Fruit fly (Drosophila melanogaster) whole organism, embryonic: ENCODE measurements around the gene CG13299.

Experiments
- Ada2b ChIP-seq: fragments of 200-800 bp; sonication (Bioruptor generic); IDR thresholded peaks from 2 replicates; pipeline ENCODE4 v1.3.6; 2022; ENCODE audit warnings: missing biosample characterization, missing genetic modification characterization
- Atf-2 ChIP-seq: fragments of 200-800 bp; sonication (Bioruptor generic); optimal IDR thresholded peaks from 2 replicates; lab custom pipeline; 2016; ENCODE audit warnings: missing biosample characterization, missing genetic modification characterization
- BtbVII ChIP-seq: fragments of 200-800 bp; sonication (Bioruptor generic); optimal IDR thresholded peaks from 3 replicates; lab custom pipeline; 2017; ENCODE audit warnings: missing biosample characterization, mild to moderate bottlenecking, missing genetic modification characterization
- CG10209 ChIP-seq: fragments of 200-800 bp; sonication (Bioruptor generic); optimal IDR thresholded peaks from 3 replicates; lab custom pipeline; 2017; ENCODE audit warnings: missing biosample characterization, mild to moderate bottlenecking, missing genetic modification characterization, missing genetic modification reagents
- CG10274 ChIP-seq: fragments of 200-800 bp; sonication (Bioruptor generic); optimal IDR thresholded peaks from 3 replicates; lab custom pipeline; 2017; ENCODE audit warnings: missing biosample characterization, mild to moderate bottlenecking, missing genetic modification characterization
- CG10431 ChIP-seq: fragments of 200-800 bp; sonication (Bioruptor generic); optimal IDR thresholded peaks from 3 replicates; lab custom pipeline; 2018; ENCODE audit warnings: missing biosample characterization, mild to moderate bottlenecking, missing genetic modification characterization
- CG1233 ChIP-seq: fragments of 200-800 bp; sonication (Bioruptor generic); optimal IDR thresholded peaks from 4 replicates; lab custom pipeline; 2018; ENCODE audit warnings: missing biosample characterization, mild to moderate bottlenecking, missing genetic modification characterization
- CG15011 ChIP-seq: fragments of 200-800 bp; sonication (Bioruptor generic); optimal IDR thresholded peaks from 3 replicates; lab custom pipeline; 2018; ENCODE audit warnings: missing biosample characterization, mild to moderate bottlenecking, missing genetic modification characterization
- CG1792 ChIP-seq: fragments of 200-800 bp; sonication (Bioruptor generic); optimal IDR thresholded peaks from 2 replicates; lab custom pipeline; 2016; ENCODE audit warnings: missing biosample characterization, missing genetic modification characterization
- CG4328 ChIP-seq: fragments of 200-800 bp; sonication (Bioruptor generic); optimal IDR thresholded peaks from 3 replicates; lab custom pipeline; 2017; ENCODE audit warnings: missing biosample characterization, missing genetic modification reagents, missing genetic modification characterization
- CG4424 ChIP-seq: fragments of 200-800 bp; sonication (Bioruptor generic); optimal IDR thresholded peaks from 3 replicates; lab custom pipeline; 2016; ENCODE audit warnings: missing biosample characterization, missing genetic modification characterization
- CG4707 ChIP-seq: fragments of 200-800 bp; sonication (Bioruptor generic); optimal IDR thresholded peaks from 2 replicates; lab custom pipeline; 2018; ENCODE audit warnings: missing biosample characterization, mild to moderate bottlenecking, missing genetic modification characterization, moderate library complexity
- CG7745 ChIP-seq: fragments of 200-800 bp; sonication (Bioruptor generic); optimal IDR thresholded peaks from 2 replicates; lab custom pipeline; 2018; ENCODE audit warnings: missing biosample characterization, mild to moderate bottlenecking, missing genetic modification characterization, moderate library complexity
- CG7987 ChIP-seq: fragments of 200-800 bp; sonication (Bioruptor generic); optimal IDR thresholded peaks from 2 replicates; lab custom pipeline; 2018; ENCODE audit warnings: missing biosample characterization, mild to moderate bottlenecking, missing genetic modification characterization, moderate library complexity
- CG8388 ChIP-seq: fragments of 200-800 bp; sonication (Bioruptor generic); optimal IDR thresholded peaks from 2 replicates; lab custom pipeline; 2019; ENCODE audit warnings: missing biosample characterization, mild to moderate bottlenecking, missing genetic modification characterization, moderate library complexity
- CG8765 ChIP-seq: fragments of 200-800 bp; sonication (Bioruptor generic); IDR thresholded peaks from 2 replicates; pipeline ENCODE4 v1.3.6; 2022; ENCODE audit warnings: missing biosample characterization, missing genetic modification characterization
- CG9876 ChIP-seq: fragments of 200-800 bp; sonication (Bioruptor generic); optimal IDR thresholded peaks from 2 replicates; lab custom pipeline; 2016; ENCODE audit warnings: missing biosample characterization, missing genetic modification characterization
- Drgx ChIP-seq: fragments of 200-800 bp; sonication (Bioruptor generic); IDR thresholded peaks from 2 replicates; pipeline ENCODE4 v1.3.6; 2022; ENCODE audit warnings: missing biosample characterization, missing genetic modification characterization
- H2.0 ChIP-seq: fragments of 200-800 bp; sonication (Bioruptor generic); IDR thresholded peaks from 2 replicates; pipeline ENCODE4 v1.3.6; 2022; ENCODE audit warnings: missing biosample characterization, missing genetic modification characterization
- HLH3B ChIP-seq: fragments of 200-800 bp; sonication (Bioruptor generic); IDR thresholded peaks from 2 replicates; pipeline ENCODE4 v1.3.6; 2022; ENCODE audit warnings: missing biosample characterization, missing genetic modification characterization
- HmgD ChIP-seq: fragments of 200-800 bp; sonication (Bioruptor generic); optimal IDR thresholded peaks from 3 replicates; lab custom pipeline; 2016; ENCODE audit warnings: missing biosample characterization, missing genetic modification characterization
- Hr39 ChIP-seq: fragments of >200 bp; optimal IDR thresholded peaks from 2 replicates; lab custom pipeline; 2017
- Hr51 ChIP-seq, 2 experiments: fragments of 200-800 bp; sonication (Bioruptor generic); optimal IDR thresholded peaks; 2 replicates in 1 of 2; 3 replicates in 1 of 2; lab custom pipeline; 2016 to 2018; ENCODE audit warnings: missing biosample characterization in 2 of 2, missing genetic modification characterization in 2 of 2, mild to moderate bottlenecking in 1 of 2, moderate library complexity in 1 of 2
- Pdp1 ChIP-seq, 2 experiments: fragments of 200-800 bp; sonication (Bioruptor generic); optimal IDR thresholded peaks; 3 replicates each; lab custom pipeline; 2016; ENCODE audit warnings: missing biosample characterization in 2 of 2, missing genetic modification characterization in 2 of 2, mild to moderate bottlenecking in 1 of 2, moderate library complexity in 1 of 2
- Sox100B ChIP-seq: fragments of 200-800 bp; sonication (Bioruptor generic); optimal IDR thresholded peaks from 3 replicates; lab custom pipeline; 2018; ENCODE audit warnings: missing biosample characterization, mild to moderate bottlenecking, missing genetic modification characterization
- Sox102F ChIP-seq: fragments of 200-800 bp; sonication (Bioruptor generic); optimal IDR thresholded peaks from 2 replicates; lab custom pipeline; 2018; ENCODE audit warnings: missing biosample characterization, mild to moderate bottlenecking, missing genetic modification characterization, moderate library complexity
- Trl ChIP-seq, 3 experiments: fragments of >200 bp in 2 of 3; fragments of 200-800 bp in 1 of 3; sonication (Bioruptor generic) in 1 of 3; optimal IDR thresholded peaks; 2 replicates in 1 of 3; 3 replicates in 2 of 3; lab custom pipeline; 2016 to 2017; ENCODE audit warnings: missing biosample characterization in 1 of 3, missing genetic modification characterization in 1 of 3
- Usf ChIP-seq: fragments of 200-800 bp; sonication (Bioruptor generic); optimal IDR thresholded peaks from 2 replicates; lab custom pipeline; 2017; ENCODE audit warnings: missing genotype, missing biosample characterization, missing genetic modification characterization
- ato ChIP-seq: fragments of 200-800 bp; sonication (Bioruptor generic); IDR thresholded peaks from 2 replicates; pipeline ENCODE4 v1.3.6; 2022; ENCODE audit warnings: missing biosample characterization, missing genetic modification characterization; ENCODE audit not compliant: partially characterized antibody
- corto ChIP-seq: fragments of 200-800 bp; sonication (Bioruptor generic); optimal IDR thresholded peaks from 2 replicates; lab custom pipeline; 2016; ENCODE audit warnings: missing biosample characterization, mild to moderate bottlenecking, missing genetic modification characterization, moderate library complexity
- crc ChIP-seq: fragments of 200-800 bp; sonication (Bioruptor generic); optimal IDR thresholded peaks from 2 replicates; lab custom pipeline; 2016; ENCODE audit warnings: missing biosample characterization, missing genetic modification characterization
- cwo ChIP-seq: fragments of 200-800 bp; sonication (Bioruptor generic); optimal IDR thresholded peaks from 3 replicates; lab custom pipeline; 2017; ENCODE audit warnings: missing biosample characterization, missing genetic modification characterization, mild to moderate bottlenecking, moderate library complexity, missing genetic modification reagents
- dimm ChIP-seq: fragments of 200-800 bp; sonication (Bioruptor generic); IDR thresholded peaks from 2 replicates; pipeline ENCODE4 v1.3.6; 2022; ENCODE audit warnings: missing biosample characterization, missing genetic modification characterization
- hkb ChIP-seq, 2 experiments: fragments of 200-800 bp in 1 of 2; fragments of >200 bp in 1 of 2; sonication (Bioruptor generic) in 1 of 2; IDR thresholded peaks in 1 of 2; optimal IDR thresholded peaks in 1 of 2; 2 replicates each; pipeline versions ENCODE4 v1.3.6 to Lab custom; 2017 to 2022; ENCODE audit warnings: missing biosample characterization in 1 of 2, missing genetic modification characterization in 1 of 2
- inv ChIP-seq: fragments of 200-800 bp; sonication (Bioruptor generic); IDR thresholded peaks from 2 replicates; pipeline ENCODE4 v1.3.6; 2022; ENCODE audit warnings: missing biosample characterization, missing genetic modification characterization; ENCODE audit not compliant: partially characterized antibody
- jumu ChIP-seq: fragments of 200-800 bp; sonication (Bioruptor generic); optimal IDR thresholded peaks from 3 replicates; lab custom pipeline; 2016; ENCODE audit warnings: missing biosample characterization, missing genetic modification characterization
- nmo ChIP-seq: fragments of 200-800 bp; sonication (Bioruptor generic); optimal IDR thresholded peaks from 2 replicates; lab custom pipeline; 2018; ENCODE audit warnings: missing biosample characterization, mild to moderate bottlenecking, missing genetic modification characterization, moderate library complexity
- onecut ChIP-seq: fragments of 200-800 bp; sonication (Bioruptor generic); IDR thresholded peaks from 2 replicates; pipeline ENCODE4 v1.3.6; 2022; ENCODE audit warnings: missing biosample characterization, missing genetic modification characterization
- ro ChIP-seq: fragments of 200-800 bp; sonication (Bioruptor generic); IDR thresholded peaks from 2 replicates; pipeline ENCODE4 v1.3.6; 2022; ENCODE audit warnings: missing biosample characterization, missing genetic modification characterization
- sc ChIP-seq, 3 experiments: fragments of >200 bp in 2 of 3; fragments of 200-800 bp in 1 of 3; sonication (Bioruptor generic) in 1 of 3; optimal IDR thresholded peaks; 2 replicates in 2 of 3; 3 replicates in 1 of 3; lab custom pipeline; 2017; ENCODE audit warnings: mild to moderate bottlenecking in 1 of 3, missing biosample characterization in 1 of 3, missing genetic modification characterization in 1 of 3, missing genetic modification reagents in 1 of 3
- scrt ChIP-seq: fragments of 200-800 bp; sonication (Bioruptor generic); optimal IDR thresholded peaks from 2 replicates; lab custom pipeline; 2018; ENCODE audit warnings: missing biosample characterization, mild to moderate bottlenecking, missing genetic modification characterization, moderate library complexity
- sens ChIP-seq: fragments of 200-800 bp; sonication (Bioruptor generic); peaks from one replicate; lab custom pipeline; 2016; ENCODE audit warnings: missing biosample characterization, missing genetic modification characterization
- sisA ChIP-seq: fragments of 200-800 bp; sonication (Bioruptor generic); IDR thresholded peaks from 2 replicates; pipeline ENCODE4 v1.3.6; 2022; ENCODE audit warnings: missing biosample characterization, missing genetic modification characterization
- sqz ChIP-seq: fragments of 200-800 bp; sonication (Bioruptor generic); optimal IDR thresholded peaks from 3 replicates; lab custom pipeline; 2018; ENCODE audit warnings: missing biosample characterization, mild to moderate bottlenecking, missing genetic modification characterization
- toy ChIP-seq: fragments of 200-800 bp; sonication (Bioruptor generic); IDR thresholded peaks from 2 replicates; pipeline ENCODE4 v1.3.6; 2022; ENCODE audit warnings: missing biosample characterization, missing genetic modification characterization
- trh ChIP-seq: fragments of 200-800 bp; sonication (Bioruptor generic); optimal IDR thresholded peaks from 2 replicates; lab custom pipeline; 2016; ENCODE audit warnings: missing biosample characterization, missing genetic modification characterization
- unc-4 ChIP-seq: fragments of 200-800 bp; sonication (Bioruptor generic); IDR thresholded peaks from 2 replicates; pipeline ENCODE4 v1.3.6; 2022; ENCODE audit warnings: missing biosample characterization, missing genetic modification characterization; ENCODE audit not compliant: partially characterized antibody
- usp ChIP-seq: fragments of >200 bp; optimal IDR thresholded peaks from 2 replicates; lab custom pipeline; 2017; ENCODE audit warnings: missing biosample characterization, missing genetic modification characterization
- vnd ChIP-seq: fragments of 200-800 bp; sonication (Bioruptor generic); IDR thresholded peaks from 3 replicates; pipeline ENCODE4 v1.3.6; 2022; ENCODE audit warnings: missing biosample characterization, missing genetic modification characterization; ENCODE audit not compliant: partially characterized antibody
- wor ChIP-seq: fragments of 200-800 bp; sonication (Bioruptor generic); IDR thresholded peaks from 2 replicates; pipeline ENCODE4 v1.3.6; 2022; ENCODE audit warnings: missing biosample characterization, missing genetic modification characterization

Gene CG13299

DNA sequence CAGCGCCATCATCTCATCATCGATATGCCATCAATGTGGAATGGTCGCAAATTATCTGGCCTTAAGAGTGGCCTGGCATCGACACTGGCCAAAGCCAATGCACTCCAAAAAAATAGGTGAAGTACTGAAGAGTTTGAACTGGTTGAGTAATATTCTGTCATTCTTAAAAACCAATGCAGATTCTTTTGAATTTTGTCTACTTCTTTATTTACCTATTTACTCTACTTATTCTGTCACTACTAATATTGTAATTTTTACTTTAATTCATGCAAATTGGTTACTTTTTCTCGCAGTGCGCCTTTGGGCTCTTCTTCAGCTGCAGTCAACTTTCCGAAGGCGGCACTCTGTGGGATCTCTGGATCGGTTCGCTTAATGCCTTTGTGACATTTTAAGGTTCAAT, 36.8 kb upstream of the CG13299 start (continued):
- TF ChIP-seq inv: no peak
- no peak for TF ChIP-seq HLH3B (GFP tag; lab: Robert Waterston, UW)
- peak; percentile 57 for TF ChIP-seq sens (GFP tag; lab: Kevin White, UChicago)
- TF ChIP-seq Drgx (GFP tag; lab: Robert Waterston, UW): no peak
- no peak for TF ChIP-seq CG4328 (GFP tag; lab: Kevin White, UChicago)
- TF ChIP-seq Sox102F (GFP tag; lab: Kevin White, UChicago): peak; percentile 40
- TF ChIP-seq CG7745: no peak
- TF ChIP-seq wor (GFP tag; lab: Robert Waterston, UW): no peak
- TF ChIP-seq onecut (GFP tag; lab: Robert Waterston, UW): no peak
- TF ChIP-seq CG10431 (GFP tag; lab: Kevin White, UChicago): no peak
- TF ChIP-seq Usf (GFP tag; lab: Kevin White, UChicago): no peak
- TF ChIP-seq trh (GFP tag; lab: Kevin White, UChicago): no peak
- peak; percentile 3 for TF ChIP-seq CG4424
- TF ChIP-seq CG8765 (GFP tag; lab: Robert Waterston, UW): no peak
- no peak for TF ChIP-seq CG15011 (GFP tag; lab: Kevin White, UChicago)
- TF ChIP-seq unc-4 (GFP tag; lab: Robert Waterston, UW): no peak
- TF ChIP-seq dimm (GFP tag; lab: Robert Waterston, UW): no peak
- no peak for TF ChIP-seq CG4707 (GFP tag; lab: Kevin White, UChicago)
- no peak for TF ChIP-seq scrt (GFP tag; lab: Kevin White, UChicago)
- no peak for TF ChIP-seq sqz (GFP tag; lab: Kevin White, UChicago)
- no peak for TF ChIP-seq CG1792 (GFP tag; lab: Kevin White, UChicago)
- TF ChIP-seq corto (GFP tag; lab: Kevin White, UChicago): no peak
- TF ChIP-seq CG9876 (GFP tag; lab: Kevin White, UChicago): no peak
- no peak for TF ChIP-seq nmo
- no peak for TF ChIP-seq CG10209 (GFP tag; lab: Kevin White, UChicago)
- TF ChIP-seq CG7987: no peak
- no peak for TF ChIP-seq CG10274 (GFP tag; lab: Kevin White, UChicago)
- no peak for TF ChIP-seq hkb (optimal IDR thresholded peaks at IDR 0.05; lab: Kevin White, UChicago)
- TF ChIP-seq hkb (GFP tag; IDR thresholded peaks at IDR 0.05; lab: Robert Waterston, UW): no peak
- no peak for TF ChIP-seq Sox100B
- no peak for TF ChIP-seq sc (optimal IDR thresholded peaks at IDR 0.05; lab: Kevin White, UChicago)
- no peak for TF ChIP-seq sc (GFP tag; optimal IDR thresholded peaks at IDR 0.05; lab: Kevin White, UChicago)
- no peak for TF ChIP-seq ato
- TF ChIP-seq CG1233 (GFP tag; lab: Kevin White, UChicago): no peak
- TF ChIP-seq Ada2b (GFP tag; lab: Robert Waterston, UW): no peak
- no peak for TF ChIP-seq usp
- no peak for TF ChIP-seq Hr39 (lab: Kevin White, UChicago)
- no peak for TF ChIP-seq H2.0 (GFP tag; lab: Robert Waterston, UW)
- no peak for TF ChIP-seq toy (GFP tag; lab: Robert Waterston, UW)
- TF ChIP-seq Trl (optimal IDR thresholded peaks at IDR 0.05; lab: Kevin White, UChicago): no peak
- no peak for TF ChIP-seq Trl (GFP tag; optimal IDR thresholded peaks at IDR 0.05; lab: Kevin White, UChicago)
- peak in 1 of 2 experiments; percentile 41 for TF ChIP-seq Hr51 (GFP tag; optimal IDR thresholded peaks at IDR 0.05; lab: Kevin White, UChicago)
- 0 out of 2 replicates have a peak, but pooled peaks have one; percentile 32 for TF ChIP-seq sisA (GFP tag; lab: Robert Waterston, UW)
- no peak for TF ChIP-seq BtbVII (GFP tag; lab: Kevin White, UChicago)
- TF ChIP-seq HmgD (GFP tag; lab: Kevin White, UChicago): no peak
- no peak for TF ChIP-seq ro (GFP tag; lab: Robert Waterston, UW)
- no peak for TF ChIP-seq CG8388
- no peak for TF ChIP-seq vnd (GFP tag; lab: Robert Waterston, UW)
- TF ChIP-seq cwo (GFP tag; lab: Kevin White, UChicago): no peak
- no peak for TF ChIP-seq Atf-2 (GFP tag; lab: Kevin White, UChicago)
- TF ChIP-seq crc (GFP tag; lab: Kevin White, UChicago): no peak
- no peak for TF ChIP-seq Pdp1 (GFP tag; optimal IDR thresholded peaks at IDR 0.05; lab: Kevin White, UChicago)
- TF ChIP-seq jumu (GFP tag; lab: Kevin White, UChicago): no peak
